Worm (Caenorhabditis elegans): ENCODE results near the gene F46H6.5.

The F46H6.5 gene

ce11 chrX:4523887-4524350 is 31.9 kb upstream of the F46H6.5 start, which contains the start of gene pdi-2 (continued):
- TF ChIP-seq zim-3 (tag; optimal IDR thresholded peaks at IDR 0.05), result no peak
- TF ChIP-seq pbrm-1 (GFP tag; IDR thresholded peaks at IDR 0.05), result peak; percentile 68; the same call in 1 of the 2 replicates
- no peak for TF ChIP-seq ztf-25 (GFP tag; IDR thresholded peaks at IDR 0.05)
- TF ChIP-seq Y79H2A.3 (GFP tag; conservative IDR thresholded peaks at IDR 0.05), result no peak
- no peak for TF ChIP-seq mes-4 (tag; optimal IDR thresholded peaks at IDR 0.05)
- TF ChIP-seq cebp-2 (GFP tag; IDR thresholded peaks at IDR 0.05), result no peak
- TF ChIP-seq ceh-91 (GFP tag; IDR thresholded peaks at IDR 0.05), result no peak
- no peak for TF ChIP-seq ztf-6 (GFP tag; IDR thresholded peaks at IDR 0.05)
- TF ChIP-seq ceh-40 (GFP tag; IDR thresholded peaks at IDR 0.05), result no peak
- TF ChIP-seq F37B4.10 (GFP tag; IDR thresholded peaks at IDR 0.05), result no peak
- no peak for TF ChIP-seq tbx-9 (tag; optimal IDR thresholded peaks at IDR 0.05; ENCODE audit: borderline replicate concordance)
- peak; percentile 58; the same call in 1 of the 2 replicates for TF ChIP-seq cebp-1 (GFP tag; IDR thresholded peaks at IDR 0.05)
- TF ChIP-seq cebp-1 (tag; optimal IDR thresholded peaks at IDR 0.05), result peak; percentile 65
- peak; percentile 70 for TF ChIP-seq mcd-1 (GFP tag; IDR thresholded peaks at IDR 0.05)
- TF ChIP-seq nfya-1 (tag; optimal IDR thresholded peaks at IDR 0.05; ENCODE audit: borderline replicate concordance, insufficient read depth), result no peak
- TF ChIP-seq lir-1 (GFP tag; conservative IDR thresholded peaks at IDR 0.05), result no peak
- no peak for TF ChIP-seq snpc-1.1 (tag; optimal IDR thresholded peaks at IDR 0.05; ENCODE audit: insufficient read depth)
- no peak for TF ChIP-seq ccch-3 (GFP tag; optimal IDR thresholded peaks at IDR 0.05)
- peak; percentile 74 for TF ChIP-seq K11D2.4 (GFP tag; IDR thresholded peaks at IDR 0.05)
- no peak for TF ChIP-seq F55B11.4 (tag; optimal IDR thresholded peaks at IDR 0.05; ENCODE audit: borderline replicate concordance, insufficient read depth)
- TF ChIP-seq ztf-26 (tag; optimal IDR thresholded peaks at IDR 0.05), result peak; percentile 75
- TF ChIP-seq rpc-1 (optimal IDR thresholded peaks at IDR 0.05), result no peak
- no peak for TF ChIP-seq rpc-1 (tag; optimal IDR thresholded peaks at IDR 0.05)
- no peak for TF ChIP-seq F39B2.1 (GFP tag; IDR thresholded peaks at IDR 0.05)
- no peak for TF ChIP-seq pha-4 (tag; optimal IDR thresholded peaks at IDR 0.05)
- peak; percentile 99 for TF ChIP-seq zfh-2 (GFP tag; conservative IDR thresholded peaks at IDR 0.05)
- no peak for TF ChIP-seq ztf-22 (GFP tag; optimal IDR thresholded peaks at IDR 0.05)
- TF ChIP-seq nhr-27 (tag; optimal IDR thresholded peaks at IDR 0.05), result peak; percentile 16
- TF ChIP-seq nfyb-1 (GFP tag; IDR thresholded peaks at IDR 0.05), result peak; percentile 100
- no peak for TF ChIP-seq Y53F4B.3 (GFP tag; IDR thresholded peaks at IDR 0.05)

DNA sequence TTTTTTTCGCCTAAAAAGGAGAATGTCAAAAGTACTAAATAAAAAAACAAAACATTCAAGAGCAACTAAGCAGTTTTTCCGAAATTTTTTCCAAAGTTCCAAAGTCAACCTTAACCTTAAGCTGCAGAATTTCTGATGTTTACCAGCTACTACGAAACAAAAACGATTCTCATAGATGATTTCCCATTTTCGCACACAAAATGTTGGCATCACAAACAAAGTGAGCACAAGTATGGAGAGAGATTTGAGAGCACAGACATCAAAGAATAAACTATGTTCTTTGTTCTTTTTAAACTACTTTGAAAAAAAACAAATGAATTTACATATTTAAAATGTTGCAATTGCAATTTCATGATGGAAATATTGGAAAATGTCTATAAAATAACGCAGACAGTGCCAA is 31.3 kb upstream of the F46H6.5 start:
- TF ChIP-seq lin-54 (GFP tag; optimal IDR thresholded peaks at IDR 0.05), result no peak
- no peak for TF ChIP-seq nhr-179 (tag; optimal IDR thresholded peaks at IDR 0.05)
- TF ChIP-seq Y56A3A.18 (GFP tag; IDR thresholded peaks at IDR 0.05), result no peak
- no peak for TF ChIP-seq ceh-91 (GFP tag; IDR thresholded peaks at IDR 0.05)
- no peak for TF ChIP-seq C17E4.6 (GFP tag; IDR thresholded peaks at IDR 0.05)
- TF ChIP-seq T07F8.4 (tag; optimal IDR thresholded peaks at IDR 0.05), result no peak
- no peak for TF ChIP-seq cebp-1 (GFP tag; IDR thresholded peaks at IDR 0.05)
- TF ChIP-seq cebp-1 (tag; optimal IDR thresholded peaks at IDR 0.05), result no peak
- TF ChIP-seq dpl-1 (GFP tag; optimal IDR thresholded peaks at IDR 0.05), result no peak
- TF ChIP-seq F23B12.7 (tag; optimal IDR thresholded peaks at IDR 0.05; ENCODE audit: insufficient read depth), result no peak
- no peak for TF ChIP-seq ZK185.1 (tag; optimal IDR thresholded peaks at IDR 0.05; ENCODE audit: poor library complexity, severe bottlenecking)
- no peak for TF ChIP-seq zfh-2 (GFP tag; conservative IDR thresholded peaks at IDR 0.05)
- no peak for TF ChIP-seq repo-1 (tag; optimal IDR thresholded peaks at IDR 0.05)
- no peak for TF ChIP-seq mes-4 (tag; optimal IDR thresholded peaks at IDR 0.05)
- TF ChIP-seq zim-3 (tag; optimal IDR thresholded peaks at IDR 0.05), result no peak
- TF ChIP-seq let-607 (tag; optimal IDR thresholded peaks at IDR 0.05), result no peak
- no peak for TF ChIP-seq ztf-28 (GFP tag; IDR thresholded peaks at IDR 0.05)
- no peak for TF ChIP-seq ccch-3 (GFP tag; optimal IDR thresholded peaks at IDR 0.05)

All from whole organism, young adult.